Worm (Caenorhabditis elegans): Measurements from ENCODE around the gene F19B10.3.

F19B10.3 gene

DNA sequence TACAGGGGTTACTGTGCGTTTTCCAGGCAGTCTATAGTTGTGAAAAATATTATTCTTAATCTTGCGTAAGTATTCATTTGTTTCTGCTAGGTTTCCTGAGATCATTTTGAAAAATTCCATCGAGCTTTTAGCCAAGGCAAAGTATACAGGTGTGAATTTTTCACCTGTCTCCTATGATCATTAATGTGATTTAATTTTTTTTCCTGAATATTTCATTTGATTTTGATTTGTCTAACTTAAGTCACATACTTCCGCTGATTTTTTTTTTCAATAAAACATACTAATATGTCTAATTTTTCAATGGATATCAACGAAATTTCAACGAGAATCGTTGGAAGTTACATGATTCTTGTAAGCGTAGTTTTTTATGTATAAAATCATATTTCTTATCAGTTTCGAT is 40.8 kb downstream of the F19B10.3 start, which contains the start of gene srx-108:
Gene srx-108, plus strand, starts transcription at position 301 of the 400 bp plus-strand sequence.
- no peak for TF ChIP-seq F49E8.2 (tag; optimal IDR thresholded peaks at IDR 0.05; ENCODE audit: insufficient read depth)
- TF ChIP-seq hmg-20 (GFP tag; IDR thresholded peaks at IDR 0.05): no peak
- no peak for TF ChIP-seq madf-10 (tag; optimal IDR thresholded peaks at IDR 0.05)
- TF ChIP-seq Y53F4B.3 (GFP tag; IDR thresholded peaks at IDR 0.05): no peak
- no peak for TF ChIP-seq lin-35 (GFP tag; optimal IDR thresholded peaks at IDR 0.05)
- no peak for TF ChIP-seq T07F8.4 (tag; optimal IDR thresholded peaks at IDR 0.05)
- no peak for TF ChIP-seq atf-7 (tag; optimal IDR thresholded peaks at IDR 0.05)
- no peak for TF ChIP-seq tbp1 (GFP tag; optimal IDR thresholded peaks at IDR 0.05)
- no peak for TF ChIP-seq ztf-28 (GFP tag; IDR thresholded peaks at IDR 0.05)
- no peak for TF ChIP-seq ets-4 (GFP tag; optimal IDR thresholded peaks at IDR 0.05)
- TF ChIP-seq F57A8.1 (GFP tag; optimal IDR thresholded peaks at IDR 0.05): no peak
- TF ChIP-seq nhr-27 (tag; optimal IDR thresholded peaks at IDR 0.05): no peak
- TF ChIP-seq nfyb-1 (GFP tag; IDR thresholded peaks at IDR 0.05): no peak
- no peak for TF ChIP-seq rpc-1 (optimal IDR thresholded peaks at IDR 0.05)
- TF ChIP-seq rpc-1 (tag; optimal IDR thresholded peaks at IDR 0.05): no peak
- no peak for TF ChIP-seq dpl-1 (GFP tag; optimal IDR thresholded peaks at IDR 0.05)
- TF ChIP-seq attf-3 (GFP tag; conservative IDR thresholded peaks at IDR 0.05): no peak

ce11 chrII:3709255-3709654 is 44.7 kb downstream of the F19B10.3 start, which contains the start of gene srx-110:
TSS of gene srx-110 (plus strand) at chrII:3709555.
- TF ChIP-seq ama-1 (optimal IDR thresholded peaks at IDR 0.05): no peak
- TF ChIP-seq ama-1 (GFP tag; optimal IDR thresholded peaks at IDR 0.05): no peak
- no peak for TF ChIP-seq lin-26 (GFP tag; IDR thresholded peaks at IDR 0.05)
- no peak for TF ChIP-seq rec-8 (tag; optimal IDR thresholded peaks at IDR 0.05)

DNA sequence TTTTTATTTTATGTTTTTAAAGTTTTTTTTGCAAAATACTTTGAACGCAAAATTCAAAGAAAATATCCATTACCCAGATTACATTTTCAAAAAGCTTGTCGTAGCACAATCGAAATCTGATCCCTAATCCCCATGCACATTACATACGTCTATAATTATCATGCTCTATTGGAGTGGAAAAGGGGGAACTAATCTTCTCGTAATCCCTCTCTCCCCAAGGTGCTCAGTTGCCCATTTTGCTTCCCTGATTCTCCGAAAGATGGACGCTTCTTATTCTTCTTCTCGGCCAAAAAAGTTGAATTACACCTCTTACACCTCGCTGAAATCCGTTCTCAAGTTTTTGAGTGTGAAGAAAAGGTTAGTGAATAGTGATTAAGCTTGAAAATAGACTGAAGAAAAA is 46.5 kb downstream of the F19B10.3 start, which contains the start of gene fbxc-53:
Gene fbxc-53, plus strand, starts transcription at position 245 of the 400 bp plus-strand sequence.
- TF ChIP-seq snpc-1.3 (tag; optimal IDR thresholded peaks at IDR 0.05; ENCODE audit: insufficient read depth) (no peak), ztf-25 (GFP tag; IDR thresholded peaks at IDR 0.05) (no peak), lin-40 (tag; optimal IDR thresholded peaks at IDR 0.05) (no peak), T07F8.4 (tag; optimal IDR thresholded peaks at IDR 0.05) (no peak), cebp-2 (GFP tag; IDR thresholded peaks at IDR 0.05) (no peak)

DNA sequence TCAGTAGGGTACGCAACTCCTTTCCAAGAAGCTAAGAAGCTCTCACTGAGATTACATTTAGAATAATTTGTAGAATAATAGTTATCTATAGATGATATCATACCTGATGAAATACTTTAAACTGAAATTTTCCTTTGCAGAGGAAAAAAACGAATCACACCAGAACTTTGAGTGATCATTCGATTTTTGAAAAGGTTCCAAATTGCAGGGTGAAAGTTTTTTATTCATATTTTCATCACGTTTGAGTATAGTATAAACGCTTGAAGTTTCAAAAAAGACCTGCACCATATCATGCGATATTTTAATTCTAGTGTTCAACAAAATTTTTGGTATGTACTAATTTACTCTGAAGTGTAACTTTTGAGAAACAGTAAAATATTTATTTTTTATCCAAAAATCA is 50.0 kb downstream of the F19B10.3 start, which contains the start of gene srh-100:
Gene srh-100, minus strand, starts transcription at position 101 of the 400 bp plus-strand sequence.
- TF ChIP-seq T07F8.4 (tag; optimal IDR thresholded peaks at IDR 0.05) (no peak), hlh-12 (tag; optimal IDR thresholded peaks at IDR 0.05) (no peak), attf-5 (GFP tag; optimal IDR thresholded peaks at IDR 0.05) (no peak), F39B2.1 (GFP tag; IDR thresholded peaks at IDR 0.05) (no peak), ztf-25 (GFP tag; IDR thresholded peaks at IDR 0.05) (no peak), madf-10 (tag; optimal IDR thresholded peaks at IDR 0.05) (no peak), lin-54 (GFP tag; optimal IDR thresholded peaks at IDR 0.05) (no peak), akir-1 (GFP tag; optimal IDR thresholded peaks at IDR 0.05) (no peak), nhr-90 (tag; optimal IDR thresholded peaks at IDR 0.05) (no peak), lsy-27 (tag; optimal IDR thresholded peaks at IDR 0.05; ENCODE audit: borderline replicate concordance, insufficient read depth) (no peak), F37B4.10 (GFP tag; IDR thresholded peaks at IDR 0.05) (no peak), F52B5.7 (tag; optimal IDR thresholded peaks at IDR 0.05) (no peak)
